Worm (Caenorhabditis elegans): ENCODE data around the gene sluh-7.

- TF ChIP-seq madf-10 (tag; optimal IDR thresholded peaks at IDR 0.05) = no peak
- TF ChIP-seq dpl-1 (GFP tag; optimal IDR thresholded peaks at IDR 0.05) = no peak
- no peak for TF ChIP-seq Y53F4B.3 (GFP tag; IDR thresholded peaks at IDR 0.05)
- TF ChIP-seq F23B12.7 (tag; optimal IDR thresholded peaks at IDR 0.05; ENCODE audit: insufficient read depth) = no peak
- no peak for TF ChIP-seq snpc-4 (GFP tag; optimal IDR thresholded peaks at IDR 0.05)
- no peak for TF ChIP-seq snpc-4 (tag; optimal IDR thresholded peaks at IDR 0.05)
Measured at ce11 chrV:10360186-10360585, 4.6 kb upstream of the sluh-7 start.

Measured in whole organism, young adult.